Worm (Caenorhabditis elegans) whole organism, L3 larva: ENCODE results near the gene chil-11.

Experiments
- R02D3.7 ChIP-seq: fragments of 150-350 bp; optimal IDR thresholded peaks from 2 replicates; lab custom pipeline; 2014; ENCODE audit warnings: missing biosample characterization, missing genetic modification characterization
- ZK546.5 ChIP-seq: sonication (generic microtip); optimal IDR thresholded peaks from 2 replicates; lab custom pipeline; 2017; ENCODE audit warnings: missing biosample characterization, missing genetic modification characterization
- aly-2 ChIP-seq: fragments of 150-350 bp; optimal IDR thresholded peaks from 2 replicates; lab custom pipeline; 2014; ENCODE audit warnings: missing biosample characterization, missing genetic modification characterization
- ama-1 ChIP-seq: fragments of 150-350 bp; optimal IDR thresholded peaks from 2 replicates; lab custom pipeline; 2018
- ceh-16 ChIP-seq: sonication (generic microtip); optimal IDR thresholded peaks from 2 replicates; lab custom pipeline; 2017; ENCODE audit warnings: missing biosample characterization, missing genetic modification characterization
- ceh-28 ChIP-seq: fragments of 150-350 bp; optimal IDR thresholded peaks from 2 replicates; lab custom pipeline; 2014; ENCODE audit warnings: missing biosample characterization, missing genetic modification reagents, missing genetic modification characterization
- ceh-82 ChIP-seq: fragments of 150-350 bp; optimal IDR thresholded peaks from 2 replicates; lab custom pipeline; 2014; ENCODE audit warnings: missing biosample characterization, missing genetic modification characterization
- ceh-9 ChIP-seq: sonication (generic microtip); optimal IDR thresholded peaks from 2 replicates; lab custom pipeline; 2018; ENCODE audit warnings: missing biosample characterization, missing genetic modification characterization
- daf-12 ChIP-seq: fragments of 150-350 bp; optimal IDR thresholded peaks from 2 replicates; lab custom pipeline; 2014; ENCODE audit warnings: missing biosample characterization, missing genetic modification reagents, missing genetic modification characterization
- egl-27 ChIP-seq: sonication (generic microtip); optimal IDR thresholded peaks from 4 replicates; lab custom pipeline; 2017; ENCODE audit warnings: missing biosample characterization, missing genetic modification reagents, missing genetic modification characterization
- egl-5 ChIP-seq: fragments of 150-350 bp; optimal IDR thresholded peaks from 2 replicates; lab custom pipeline; 2017; ENCODE audit warnings: missing biosample characterization, missing genetic modification reagents, missing genetic modification characterization, inconsistent platforms
- elt-1 ChIP-seq: fragments of 150-350 bp; optimal IDR thresholded peaks from 2 replicates; lab custom pipeline; 2014; ENCODE audit warnings: missing biosample characterization, missing genetic modification characterization
- elt-2 ChIP-seq: sonication (generic microtip); optimal IDR thresholded peaks from 2 replicates; lab custom pipeline; 2016; ENCODE audit warnings: missing genetic modification reagents, mild to moderate bottlenecking, missing genetic modification characterization, missing compliant biosample characterization
- elt-3 ChIP-seq, 3 experiments: fragments of 150-350 bp in 1 of 3; sonication (generic microtip) in 2 of 3; optimal IDR thresholded peaks; 2 replicates in 2 of 3; 4 replicates in 1 of 3; lab custom pipeline; 2014 to 2017; ENCODE audit warnings: missing biosample characterization in 3 of 3, missing genetic modification characterization in 3 of 3
- eor-1 ChIP-seq, 2 experiments: fragments of 150-350 bp; optimal IDR thresholded peaks; 2 replicates each; lab custom pipeline; 2014 to 2018; ENCODE audit warnings: missing biosample characterization in 2 of 2, missing genetic modification characterization in 2 of 2
- fkh-10 ChIP-seq: sonication (generic microtip); optimal IDR thresholded peaks from 2 replicates; lab custom pipeline; 2017; ENCODE audit warnings: missing biosample characterization, missing genetic modification reagents, missing genetic modification characterization
- fkh-2 ChIP-seq: fragments of 150-350 bp; optimal IDR thresholded peaks from 2 replicates; lab custom pipeline; 2014; ENCODE audit warnings: missing biosample characterization, missing genetic modification reagents, missing genetic modification characterization
- jun-1 ChIP-seq: fragments of 150-350 bp; optimal IDR thresholded peaks from 2 replicates; lab custom pipeline; 2014; ENCODE audit warnings: missing biosample characterization, missing genetic modification reagents, missing genetic modification characterization
- lin-15B ChIP-seq: fragments of 150-350 bp; optimal IDR thresholded peaks from 2 replicates; lab custom pipeline; 2014; ENCODE audit warnings: missing biosample characterization, missing genetic modification characterization
- lin-39 ChIP-seq: fragments of 150-350 bp; optimal IDR thresholded peaks from 2 replicates; lab custom pipeline; 2018; ENCODE audit warnings: missing biosample characterization, missing genetic modification reagents, missing genetic modification characterization
- lsy-12 ChIP-seq: sonication (generic microtip); optimal IDR thresholded peaks from 2 replicates; lab custom pipeline; 2016; ENCODE audit warnings: mild to moderate bottlenecking, missing genetic modification characterization, missing compliant biosample characterization
- mml-1 ChIP-seq: fragments of 150-350 bp; sonication (generic microtip); optimal IDR thresholded peaks from 3 replicates; lab custom pipeline; 2014; ENCODE audit warnings: missing biosample characterization, missing genetic modification characterization
- nfya-1 ChIP-seq: sonication (generic microtip); optimal IDR thresholded peaks from 2 replicates; lab custom pipeline; 2017; ENCODE audit warnings: missing genetic modification characterization, mild to moderate bottlenecking, missing compliant biosample characterization, antibody characterized with exemption, moderate library complexity; ENCODE audit not compliant: insufficient read depth
- nhr-11 ChIP-seq: fragments of 150-350 bp; optimal IDR thresholded peaks from 2 replicates; lab custom pipeline; 2014; ENCODE audit warnings: missing biosample characterization, missing genetic modification characterization
- nhr-12 ChIP-seq: fragments of 150-350 bp; optimal IDR thresholded peaks from 2 replicates; lab custom pipeline; 2014; ENCODE audit warnings: missing biosample characterization, missing genetic modification characterization
- nhr-23 ChIP-seq: fragments of 150-350 bp; optimal IDR thresholded peaks from 2 replicates; lab custom pipeline; 2014; ENCODE audit warnings: missing biosample characterization, missing genetic modification reagents, missing genetic modification characterization
- nhr-237 ChIP-seq: fragments of 150-350 bp; optimal IDR thresholded peaks from 2 replicates; lab custom pipeline; 2014; ENCODE audit warnings: missing biosample characterization, missing genetic modification characterization
- nhr-25 ChIP-seq: sonication (generic microtip); optimal IDR thresholded peaks from 2 replicates; lab custom pipeline; 2017; ENCODE audit warnings: missing biosample characterization, missing genetic modification characterization
- nhr-28 ChIP-seq: fragments of 150-350 bp; optimal IDR thresholded peaks from 2 replicates; lab custom pipeline; 2014; ENCODE audit warnings: missing biosample characterization, missing genetic modification characterization
- nhr-43 ChIP-seq: sonication (generic microtip); optimal IDR thresholded peaks from 2 replicates; lab custom pipeline; 2016; ENCODE audit warnings: mild to moderate bottlenecking, missing genetic modification characterization, missing compliant biosample characterization; ENCODE audit not compliant: poor library complexity, severe bottlenecking
- nhr-76 ChIP-seq: fragments of 150-350 bp; sonication (generic microtip); optimal IDR thresholded peaks from 5 replicates; lab custom pipeline; 2014; ENCODE audit warnings: missing biosample characterization, missing genetic modification characterization
- nhr-77 ChIP-seq: fragments of 150-350 bp; optimal IDR thresholded peaks from 2 replicates; lab custom pipeline; 2014; ENCODE audit warnings: missing biosample characterization, missing genetic modification characterization
- pha-4 ChIP-seq: fragments of 150-350 bp; optimal IDR thresholded peaks from 2 replicates; lab custom pipeline; 2014; ENCODE audit warnings: missing biosample characterization, missing genetic modification reagents, missing genetic modification characterization
- pqm-1 ChIP-seq: fragments of 150-350 bp; optimal IDR thresholded peaks from 2 replicates; lab custom pipeline; 2017; ENCODE audit warnings: missing biosample characterization, missing genetic modification characterization, inconsistent platforms
- sea-2 ChIP-seq: fragments of 150-350 bp; sonication (generic microtip); optimal IDR thresholded peaks from 4 replicates; lab custom pipeline; 2014; ENCODE audit warnings: missing biosample characterization, missing genetic modification reagents, missing genetic modification characterization
- skn-1 ChIP-seq: fragments of 150-350 bp; optimal IDR thresholded peaks from 2 replicates; lab custom pipeline; 2014; ENCODE audit warnings: missing biosample characterization, missing genetic modification characterization
- snpc-4 ChIP-seq: fragments of 150-350 bp; optimal IDR thresholded peaks from 2 replicates; lab custom pipeline; 2014; ENCODE audit warnings: missing biosample characterization, missing genetic modification characterization
- unc-39 ChIP-seq: sonication (generic microtip); optimal IDR thresholded peaks from 4 replicates; lab custom pipeline; 2017; ENCODE audit warnings: missing biosample characterization, missing genetic modification characterization
- unc-62 ChIP-seq: fragments of 150-350 bp; sonication (generic microtip); optimal IDR thresholded peaks from 4 replicates; lab custom pipeline; 2014; ENCODE audit warnings: missing biosample characterization, missing genetic modification reagents, missing genetic modification characterization
- zag-1 ChIP-seq: fragments of 150-350 bp; optimal IDR thresholded peaks from 2 replicates; lab custom pipeline; 2014; ENCODE audit warnings: missing biosample characterization, missing genetic modification characterization
- ztf-11 ChIP-seq: fragments of 150-350 bp; optimal IDR thresholded peaks from 2 replicates; lab custom pipeline; 2014; ENCODE audit warnings: missing biosample characterization, missing genetic modification characterization
- ztf-4 ChIP-seq: fragments of 150-350 bp; optimal IDR thresholded peaks from 2 replicates; lab custom pipeline; 2014; ENCODE audit warnings: missing biosample characterization, missing genetic modification characterization

Gene chil-11

DNA sequence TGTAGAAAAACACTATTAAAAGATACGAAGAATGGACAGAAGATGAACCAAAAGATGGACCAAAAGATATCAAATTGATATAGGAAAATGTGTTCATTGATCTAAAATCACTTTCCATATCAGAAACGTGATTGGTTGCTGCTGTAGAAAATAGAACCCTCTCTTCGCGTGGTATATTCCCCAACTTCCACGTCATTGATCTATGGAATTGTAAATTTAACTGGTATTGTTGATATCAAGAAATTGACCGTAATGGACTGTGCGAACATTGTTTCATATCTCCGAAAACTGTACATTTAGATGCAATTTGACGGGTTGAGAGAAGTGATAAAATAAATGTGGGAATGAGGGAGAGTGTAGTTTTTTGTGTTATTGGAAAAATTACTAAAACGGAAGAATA is 23.2 kb downstream of the chil-11 start:
- TF ChIP-seq pqm-1 (tag; lab: Kevin White, UChicago) (peak; percentile 58), jun-1 (tag; lab: Kevin White, UChicago) (peak; percentile 42), daf-12 (tag; lab: Kevin White, UChicago) (no peak), nhr-28 (no peak), elt-2 (peak; percentile 31), nhr-12 (tag; lab: Kevin White, UChicago) (no peak), nhr-25 (peak; percentile 50), egl-27 (peak; percentile 39), unc-39 (tag; lab: Kevin White, UChicago) (no peak), ztf-4 (tag; lab: Kevin White, UChicago) (no peak), nhr-23 (peak; percentile 88), ZK546.5 (tag; lab: Kevin White, UChicago) (no peak), nfya-1 (tag; lab: Kevin White, UChicago) (peak; percentile 41), ztf-11 (tag; lab: Kevin White, UChicago) (no peak), elt-3 (tag; optimal IDR thresholded peaks at IDR 0.05; lab: Kevin White, UChicago) (peak in 2 of 3 experiments; percentile 41 to 92), snpc-4 (tag; lab: Kevin White, UChicago) (no peak), R02D3.7 (no peak), nhr-43 (peak; percentile 94), ceh-9 (tag; lab: Kevin White, UChicago) (no peak), zag-1 (tag; lab: Kevin White, UChicago) (no peak), nhr-76 (peak; percentile 29), lin-39 (tag; lab: Kevin White, UChicago) (no peak)

DNA sequence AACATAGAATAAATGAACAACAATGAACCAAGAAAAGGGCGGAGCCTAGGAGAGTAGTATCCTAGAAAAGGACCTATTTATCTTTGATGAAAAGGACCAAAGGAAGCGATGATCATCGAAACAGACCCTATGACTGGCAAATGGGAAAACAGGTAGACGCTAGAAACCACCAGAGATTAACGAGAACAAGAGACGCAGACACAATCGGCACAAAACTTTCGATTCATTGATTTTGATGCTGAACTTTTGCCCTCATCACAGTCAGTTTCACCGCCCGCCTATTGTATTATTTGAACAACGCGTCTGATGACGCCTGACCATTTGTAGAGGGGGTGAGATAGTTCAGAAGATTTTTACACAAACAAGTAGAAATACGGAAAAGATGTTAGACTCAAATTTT is 24.5 kb downstream of the chil-11 start:
- TF ChIP-seq nfya-1 (tag; lab: Kevin White, UChicago) (peak; percentile 7), ztf-11 (tag; lab: Kevin White, UChicago) (no peak), nhr-237 (no peak), ceh-28 (tag; lab: Kevin White, UChicago) (peak; percentile 44), nhr-23 (peak; percentile 46), pqm-1 (tag; lab: Kevin White, UChicago) (peak; percentile 18), unc-62 (GFP tag; lab: Kevin White, UChicago) (no peak), lsy-12 (no peak), nhr-43 (peak; percentile 51), mml-1 (tag; lab: Kevin White, UChicago) (no peak), elt-3 (tag; optimal IDR thresholded peaks at IDR 0.05; lab: Kevin White, UChicago) (peak in 1 of 3 experiments; percentile 24), aly-2 (no peak), nhr-25 (peak; percentile 71), ceh-82 (no peak)
- TF ChIP-seq, all 47 proteins: peak for 7

- TF ChIP-seq unc-39 (tag; lab: Kevin White, UChicago) (no peak), lin-39 (tag; lab: Kevin White, UChicago) (no peak), nhr-11 (tag; lab: Kevin White, UChicago) (no peak), ceh-82 (no peak), ceh-28 (tag; lab: Kevin White, UChicago) (no peak), R02D3.7 (no peak), nhr-12 (tag; lab: Kevin White, UChicago) (no peak), nhr-23 (no peak), nhr-28 (no peak), nhr-76 (no peak), nfya-1 (tag; lab: Kevin White, UChicago) (no peak), snpc-4 (tag; lab: Kevin White, UChicago) (no peak), nhr-25 (no peak), pqm-1 (tag; lab: Kevin White, UChicago) (no peak), mml-1 (tag; lab: Kevin White, UChicago) (no peak), fkh-10 (no peak), skn-1 (tag; lab: Kevin White, UChicago) (no peak), pha-4 (tag; lab: Kevin White, UChicago) (no peak)
Measured at ce11 chrIV:5766804-5767203, 25.7 kb downstream of the chil-11 start.

- TF ChIP-seq R02D3.7: no peak
- TF ChIP-seq ama-1 (lab: Kevin White, UChicago): no peak
- peak; percentile 81 for TF ChIP-seq nhr-25
- TF ChIP-seq nhr-23: peak; percentile 62
- no peak for TF ChIP-seq eor-1 (tag; optimal IDR thresholded peaks at IDR 0.05; lab: Kevin White, UChicago)
- TF ChIP-seq nhr-76: no peak
- no peak for TF ChIP-seq egl-5 (tag; lab: Kevin White, UChicago)
- peak; percentile 12 for TF ChIP-seq jun-1 (tag; lab: Kevin White, UChicago)
- TF ChIP-seq lin-15B (tag; lab: Kevin White, UChicago): no peak
- TF ChIP-seq pha-4 (tag; lab: Kevin White, UChicago): peak; percentile 73
- no peak for TF ChIP-seq fkh-10
- TF ChIP-seq nhr-28: no peak
- TF ChIP-seq nhr-11 (tag; lab: Kevin White, UChicago): no peak
- no peak for TF ChIP-seq elt-1
- no peak for TF ChIP-seq ceh-16
- TF ChIP-seq nhr-77 (tag; lab: Kevin White, UChicago): no peak
- peak; percentile 79 for TF ChIP-seq pqm-1 (tag; lab: Kevin White, UChicago)
- no peak for TF ChIP-seq sea-2
- peak in 1 of 3 experiments; percentile 64 for TF ChIP-seq elt-3 (tag; optimal IDR thresholded peaks at IDR 0.05; lab: Kevin White, UChicago)
- no peak for TF ChIP-seq unc-62 (GFP tag; lab: Kevin White, UChicago)
- TF ChIP-seq nhr-43: peak; percentile 86
- TF ChIP-seq ceh-28 (tag; lab: Kevin White, UChicago): peak; percentile 21
- no peak for TF ChIP-seq daf-12 (tag; lab: Kevin White, UChicago)
- TF ChIP-seq fkh-2: no peak
- TF ChIP-seq ceh-9 (tag; lab: Kevin White, UChicago): no peak
- TF ChIP-seq nhr-12 (tag; lab: Kevin White, UChicago): no peak
- TF ChIP-seq ztf-11 (tag; lab: Kevin White, UChicago): no peak
- peak; percentile 0 for TF ChIP-seq elt-2
- TF ChIP-seq ceh-82: no peak
- TF ChIP-seq snpc-4 (tag; lab: Kevin White, UChicago): no peak
- no peak for TF ChIP-seq unc-39 (tag; lab: Kevin White, UChicago)
- no peak for TF ChIP-seq ztf-4 (tag; lab: Kevin White, UChicago)
- no peak for TF ChIP-seq lin-39 (tag; lab: Kevin White, UChicago)
Measured at ce11 chrIV:5778342-5778741, 37.2 kb downstream of the chil-11 start.
